Fruit fly (Drosophila melanogaster) whole organism, wandering third instar larva: ENCODE data around the gene Hsp67Ba.

Source experiments
- Abd-B ChIP-seq: fragments of >200 bp; optimal IDR thresholded peaks from 2 replicates; lab custom pipeline; 2017; ENCODE audit warnings: missing biosample characterization, missing genetic modification characterization
- CG32264 ChIP-seq: fragments of 200-800 bp; sonication (Bioruptor generic); optimal IDR thresholded peaks from 2 replicates; lab custom pipeline; 2016; ENCODE audit warnings: missing biosample characterization, missing genetic modification characterization
- CG9705 ChIP-seq: fragments of 200-800 bp; sonication (Bioruptor generic); optimal IDR thresholded peaks from 2 replicates; lab custom pipeline; 2018; ENCODE audit warnings: missing biosample characterization, mild to moderate bottlenecking, missing genetic modification characterization
- CrebA ChIP-seq: fragments of 200-800 bp; sonication (Bioruptor generic); optimal IDR thresholded peaks from 2 replicates; lab custom pipeline; 2016; ENCODE audit warnings: missing biosample characterization, mild to moderate bottlenecking, missing genetic modification characterization, borderline replicate concordance
- Dfd ChIP-seq: fragments of >200 bp; optimal IDR thresholded peaks from 2 replicates; lab custom pipeline; 2017; ENCODE audit warnings: missing biosample characterization, missing genetic modification characterization
- Dif ChIP-seq: fragments of 200-275, 200-300 bp; sonication (Bioruptor generic); optimal IDR thresholded peaks from 2 replicates; lab custom pipeline; 2018; ENCODE audit warnings: missing biosample characterization, missing genetic modification characterization; ENCODE audit not compliant: partially characterized antibody
- GATAd ChIP-seq: sonication (Bioruptor generic); optimal IDR thresholded peaks from 2 replicates; lab custom pipeline; 2016; ENCODE audit warnings: missing biosample characterization, missing genetic modification characterization
- HLH106 ChIP-seq: fragments of 200-800 bp; optimal IDR thresholded peaks from 3 replicates; lab custom pipeline; 2019; ENCODE audit warnings: missing biosample characterization, mild to moderate bottlenecking, missing genetic modification characterization, moderate library complexity
- Hnf4 ChIP-seq: fragments of 200-800 bp; sonication (Bioruptor generic); optimal IDR thresholded peaks from 2 replicates; lab custom pipeline; 2016; ENCODE audit warnings: missing biosample characterization, mild to moderate bottlenecking, missing genetic modification characterization
- Hr78 ChIP-seq: fragments of >200 bp; optimal IDR thresholded peaks from 2 replicates; lab custom pipeline; 2017; ENCODE audit warnings: missing biosample characterization, missing genetic modification characterization
- Hr83 ChIP-seq: fragments of 200-300 bp; sonication (Bioruptor generic); optimal IDR thresholded peaks from 2 replicates; lab custom pipeline; 2016; ENCODE audit warnings: missing biosample characterization, mild to moderate bottlenecking, missing genetic modification characterization, moderate library complexity; ENCODE audit not compliant: poor library complexity, severe bottlenecking
- Jra ChIP-seq: sonication (Bioruptor generic); optimal IDR thresholded peaks from 2 replicates; lab custom pipeline; 2016; ENCODE audit warnings: missing biosample characterization, missing genetic modification characterization
- Mio ChIP-seq: sonication (Bioruptor generic); optimal IDR thresholded peaks from 2 replicates; lab custom pipeline; 2016; ENCODE audit warnings: missing biosample characterization, missing genetic modification characterization
- Myc ChIP-seq: fragments of >200 bp; optimal IDR thresholded peaks from 2 replicates; lab custom pipeline; 2017
- N ChIP-seq: fragments of >200 bp; optimal IDR thresholded peaks from 2 replicates; lab custom pipeline; 2018; ENCODE audit warnings: missing biosample characterization, missing external identifiers, missing genetic modification characterization
- OdsH ChIP-seq: fragments of 200-800 bp; sonication (Bioruptor generic); optimal IDR thresholded peaks from 2 replicates; lab custom pipeline; 2016; ENCODE audit warnings: missing biosample characterization, mild to moderate bottlenecking, missing genetic modification characterization
- Rel ChIP-seq, 2 experiments: fragments of 200-800 bp; sonication (Bioruptor generic) in 1 of 2; optimal IDR thresholded peaks; 2 replicates in 1 of 2; 3 replicates in 1 of 2; lab custom pipeline; 2016 to 2019; ENCODE audit warnings: mild to moderate bottlenecking in 2 of 2, missing biosample characterization in 2 of 2, missing genetic modification characterization in 2 of 2, moderate library complexity in 1 of 2
- Sp1 ChIP-seq: fragments of 200-800 bp; sonication (Bioruptor generic); optimal IDR thresholded peaks from 3 replicates; lab custom pipeline; 2019; ENCODE audit warnings: missing biosample characterization, mild to moderate bottlenecking, missing genetic modification characterization, moderate library complexity
- Vsx2 ChIP-seq: fragments of 200-300, 225-300 bp; sonication (Bioruptor generic); optimal IDR thresholded peaks from 2 replicates; lab custom pipeline; 2018; ENCODE audit warnings: missing biosample characterization, missing genetic modification characterization; ENCODE audit not compliant: partially characterized antibody
- br ChIP-seq: fragments of 200-800 bp; sonication (Bioruptor generic); optimal IDR thresholded peaks from 2 replicates; lab custom pipeline; 2016; ENCODE audit warnings: missing biosample characterization, missing genetic modification characterization
- brk ChIP-seq: fragments of 200-800 bp; sonication (Bioruptor generic); optimal IDR thresholded peaks from 2 replicates; lab custom pipeline; 2016; ENCODE audit warnings: missing biosample characterization, mild to moderate bottlenecking, missing genetic modification characterization
- dl ChIP-seq, 2 experiments: fragments of 175-275, 200-275 bp in 1 of 2; fragments of 200-275 bp in 1 of 2; sonication (Bioruptor generic); optimal IDR thresholded peaks; lab custom pipeline; 2018; ENCODE audit warnings: mild to moderate bottlenecking in 2 of 2, missing biosample characterization in 2 of 2, missing genetic modification characterization in 2 of 2, moderate library complexity in 2 of 2; ENCODE audit not compliant: partially characterized antibody in 2 of 2, insufficient read depth in 1 of 2
- dmrt93B ChIP-seq: fragments of 200-800 bp; sonication (Bioruptor generic); optimal IDR thresholded peaks from 2 replicates; lab custom pipeline; 2018; ENCODE audit warnings: missing biosample characterization, mild to moderate bottlenecking, missing genetic modification characterization
- dsf ChIP-seq: sonication (Bioruptor generic); optimal IDR thresholded peaks from 2 replicates; lab custom pipeline; 2016; ENCODE audit warnings: missing biosample characterization, missing genetic modification characterization, borderline replicate concordance
- ey ChIP-seq: fragments of 200-800 bp; sonication (Bioruptor generic); optimal IDR thresholded peaks from 2 replicates; lab custom pipeline; 2016; ENCODE audit warnings: missing biosample characterization, missing genetic modification characterization
- foxo ChIP-seq, 2 experiments: fragments of 200-800 bp; sonication (Bioruptor generic); optimal IDR thresholded peaks; 2 replicates in 1 of 2; 3 replicates in 1 of 2; lab custom pipeline; 2016 to 2017; ENCODE audit warnings: missing biosample characterization in 2 of 2, missing genetic modification characterization in 2 of 2
- fru ChIP-seq: fragments of 200-800 bp; sonication (Bioruptor generic); optimal IDR thresholded peaks from 3 replicates; lab custom pipeline; 2016; ENCODE audit warnings: missing biosample characterization, mild to moderate bottlenecking, missing genetic modification characterization
- h ChIP-seq: fragments of 200-800 bp; sonication (Bioruptor generic); optimal IDR thresholded peaks from 3 replicates; lab custom pipeline; 2016; ENCODE audit warnings: missing biosample characterization, mild to moderate bottlenecking, missing genetic modification characterization
- jim ChIP-seq: fragments of 175-275, 200-325 bp; sonication (Bioruptor generic); optimal IDR thresholded peaks from 2 replicates; lab custom pipeline; 2016; ENCODE audit warnings: missing biosample characterization, mild to moderate bottlenecking, missing genetic modification characterization
- lola ChIP-seq: fragments of >200 bp; optimal IDR thresholded peaks from 2 replicates; lab custom pipeline; 2017; ENCODE audit warnings: missing biosample characterization, missing genetic modification characterization
- pan ChIP-seq: fragments of >200 bp; optimal IDR thresholded peaks from 2 replicates; lab custom pipeline; 2017
- psq ChIP-seq: fragments of 200-800 bp; sonication (Bioruptor generic); optimal IDR thresholded peaks from 3 replicates; lab custom pipeline; 2017; ENCODE audit warnings: missing biosample characterization, mild to moderate bottlenecking, missing genetic modification characterization, moderate library complexity
- rgr ChIP-seq: fragments of 200-800 bp; sonication (Bioruptor generic); optimal IDR thresholded peaks from 3 replicates; lab custom pipeline; 2016; ENCODE audit warnings: missing biosample characterization, mild to moderate bottlenecking, missing genetic modification characterization
- sage ChIP-seq: fragments of 200-800 bp; sonication (Bioruptor generic); optimal IDR thresholded peaks from 2 replicates; lab custom pipeline; 2016; ENCODE audit warnings: missing biosample characterization, mild to moderate bottlenecking, missing genetic modification characterization
- sv ChIP-seq: fragments of 200-800 bp; sonication (Bioruptor generic); optimal IDR thresholded peaks from 3 replicates; lab custom pipeline; 2016; ENCODE audit warnings: missing biosample characterization, missing genetic modification characterization
- tai ChIP-seq: sonication (Bioruptor generic); optimal IDR thresholded peaks from 2 replicates; lab custom pipeline; 2016; ENCODE audit warnings: missing biosample characterization, missing genetic modification characterization
- usp ChIP-seq: fragments of >200 bp; optimal IDR thresholded peaks from 2 replicates; lab custom pipeline; 2017; ENCODE audit warnings: missing biosample characterization, missing genetic modification characterization
- woc ChIP-seq: sonication (Bioruptor generic); optimal IDR thresholded peaks from 2 replicates; lab custom pipeline; 2016; ENCODE audit warnings: missing biosample characterization, mild to moderate bottlenecking, missing genetic modification characterization

Gene Hsp67Ba

dm6 chr3L:9375130-9375529 is 4.2 kb downstream of the Hsp67Ba start, which contains the start of gene CG4461:
CG4461 (plus strand) TSS chr3L:9375430.
- no peak for TF ChIP-seq ey (GFP tag; lab: Kevin White, UChicago)
- no peak for TF ChIP-seq N
- no peak for TF ChIP-seq foxo (GFP tag; optimal IDR thresholded peaks at IDR 0.05; lab: Kevin White, UChicago)
- TF ChIP-seq fru (GFP tag; lab: Kevin White, UChicago): no peak
- no peak for TF ChIP-seq OdsH
- no peak for TF ChIP-seq CG32264
- no peak for TF ChIP-seq h (GFP tag; lab: Kevin White, UChicago)
- no peak for TF ChIP-seq Vsx2 (GFP tag; lab: Kevin White, UChicago)
- no peak for TF ChIP-seq psq

- peak; percentile 63 for TF ChIP-seq brk (GFP tag; lab: Kevin White, UChicago)
- TF ChIP-seq Dif (GFP tag; lab: Kevin White, UChicago): peak; percentile 96
- peak in 1 of 2 experiments; percentile 83 for TF ChIP-seq foxo (GFP tag; optimal IDR thresholded peaks at IDR 0.05; lab: Kevin White, UChicago)
- TF ChIP-seq OdsH: peak; percentile 72
- no peak for TF ChIP-seq dsf
- TF ChIP-seq Rel (GFP tag; optimal IDR thresholded peaks at IDR 0.05; lab: Kevin White, UChicago): no peak
- peak; percentile 21 for TF ChIP-seq Rel (tag; optimal IDR thresholded peaks at IDR 0.05; lab: Kevin White, UChicago)
- peak; percentile 80 for TF ChIP-seq Sp1
- TF ChIP-seq pan (lab: Kevin White, UChicago): no peak
- peak; percentile 40 for TF ChIP-seq br (GFP tag; lab: Kevin White, UChicago)
- no peak for TF ChIP-seq Dfd (GFP tag; lab: Kevin White, UChicago)
- TF ChIP-seq jim (GFP tag; lab: Kevin White, UChicago): no peak
- no peak for TF ChIP-seq lola (GFP tag; lab: Kevin White, UChicago)
- TF ChIP-seq h (GFP tag; lab: Kevin White, UChicago): peak; percentile 77
- peak; percentile 36 for TF ChIP-seq dmrt93B (GFP tag; lab: Kevin White, UChicago)
- TF ChIP-seq sage (GFP tag; lab: Kevin White, UChicago): peak; percentile 57
- peak; percentile 47 for TF ChIP-seq psq
- TF ChIP-seq HLH106 (tag; lab: Kevin White, UChicago): peak; percentile 47
- TF ChIP-seq CG32264: no peak
- peak; percentile 53 for TF ChIP-seq sv
- TF ChIP-seq Vsx2 (GFP tag; lab: Kevin White, UChicago): no peak
- peak; percentile 51 for TF ChIP-seq CG9705 (GFP tag; lab: Kevin White, UChicago)
- TF ChIP-seq tai (GFP tag; lab: Kevin White, UChicago): no peak
- TF ChIP-seq GATAd (GFP tag; lab: Kevin White, UChicago): no peak
- TF ChIP-seq usp (GFP tag; lab: Kevin White, UChicago): no peak
- TF ChIP-seq Hr78 (GFP tag; lab: Kevin White, UChicago): no peak
- TF ChIP-seq N: no peak
- TF ChIP-seq rgr (GFP tag; lab: Kevin White, UChicago): peak; percentile 82
- peak; percentile 87 to 90 for TF ChIP-seq dl (GFP tag; optimal IDR thresholded peaks at IDR 0.05; lab: Kevin White, UChicago; ENCODE audit: insufficient read depth in 1 of 2, partially characterized antibody in 2 of 2)
- peak; percentile 68 for TF ChIP-seq fru (GFP tag; lab: Kevin White, UChicago)
- no peak for TF ChIP-seq Abd-B (GFP tag; lab: Kevin White, UChicago)
- TF ChIP-seq Mio (GFP tag; lab: Kevin White, UChicago): no peak
- no peak for TF ChIP-seq CrebA
- peak; percentile 37 for TF ChIP-seq Jra (GFP tag; lab: Kevin White, UChicago)
- peak; percentile 63 for TF ChIP-seq Hnf4 (GFP tag; lab: Kevin White, UChicago)
- TF ChIP-seq Hr83 (GFP tag; lab: Kevin White, UChicago): peak; percentile 75
- TF ChIP-seq ey (GFP tag; lab: Kevin White, UChicago): peak; percentile 50
- peak; percentile 1 for TF ChIP-seq woc (GFP tag; lab: Kevin White, UChicago)
- TF ChIP-seq Myc (lab: Kevin White, UChicago): no peak
- TF ChIP-seq, all 38 proteins: peak for 22
Observed at dm6 chr3L:9373374-9374004, 5.8 kb downstream of the Hsp67Ba start.
